Worm (Caenorhabditis elegans) whole organism, late embryonic: ENCODE results near the gene sec-31.
"Not testable (repeated sequence)": the region's sequence is repeated elsewhere in the genome, so short reads cannot be mapped to it uniquely, and the experiment has no call there.

Experiments
- C08G9.2 ChIP-seq: sonication (generic microtip); optimal IDR thresholded peaks from 2 replicates; lab custom pipeline; 2016; ENCODE audit warnings: mild to moderate bottlenecking, missing genetic modification characterization, moderate library complexity, missing compliant biosample characterization
- T23F11.4 ChIP-seq: fragments of 200-800 bp; sonication (Bioruptor generic); optimal IDR thresholded peaks from 2 replicates; lab custom pipeline; 2018; ENCODE audit warnings: mild to moderate bottlenecking, missing genetic modification characterization, missing compliant biosample characterization
- Y22D7AL.16 ChIP-seq: sonication (generic microtip); optimal IDR thresholded peaks from 2 replicates; lab custom pipeline; 2016; ENCODE audit warnings: missing genetic modification characterization, missing compliant biosample characterization
- ama-1 ChIP-seq: fragments of 150-350 bp; optimal IDR thresholded peaks from 2 replicates; lab custom pipeline; 2014
- ceh-14 ChIP-seq: sonication (generic microtip); optimal IDR thresholded peaks from 2 replicates; lab custom pipeline; 2016; ENCODE audit warnings: missing genotype, missing genetic modification characterization, missing compliant biosample characterization
- ceh-2 ChIP-seq: sonication (generic microtip); optimal IDR thresholded peaks from 2 replicates; lab custom pipeline; 2016; ENCODE audit warnings: missing genotype, missing genetic modification characterization, missing compliant biosample characterization
- ceh-22 ChIP-seq: sonication (generic microtip); optimal IDR thresholded peaks from 2 replicates; lab custom pipeline; 2017; ENCODE audit warnings: missing biosample characterization, missing genetic modification characterization
- ceh-30 ChIP-seq: fragments of 150-350 bp; optimal IDR thresholded peaks from 2 replicates; lab custom pipeline; 2014; ENCODE audit warnings: missing biosample characterization, missing genetic modification characterization
- ceh-31 ChIP-seq: sonication (generic microtip); optimal IDR thresholded peaks from 2 replicates; lab custom pipeline; 2016; ENCODE audit warnings: missing genetic modification characterization, missing compliant biosample characterization
- ceh-45 ChIP-seq: fragments of 200-800 bp; sonication (Bioruptor generic); IDR thresholded peaks from 2 replicates; pipeline ENCODE4 v1.3.6; 2022; ENCODE audit warnings: missing genetic modification reagents, missing genetic modification characterization, missing compliant biosample characterization
- ceh-48 ChIP-seq: sonication (generic microtip); optimal IDR thresholded peaks from 2 replicates; lab custom pipeline; 2016; ENCODE audit warnings: missing genetic modification characterization, inconsistent platforms, missing compliant biosample characterization
- ceh-6 ChIP-seq: fragments of 200-800 bp; sonication (Bioruptor generic); optimal IDR thresholded peaks from 2 replicates; lab custom pipeline; 2018; ENCODE audit warnings: mild to moderate bottlenecking, missing genetic modification characterization, missing compliant biosample characterization
- ceh-9 ChIP-seq: sonication (generic microtip); optimal IDR thresholded peaks from 2 replicates; lab custom pipeline; 2016; ENCODE audit warnings: mild to moderate bottlenecking, missing genetic modification characterization, inconsistent platforms, missing compliant biosample characterization
- che-1 ChIP-seq: sonication (generic microtip); optimal IDR thresholded peaks from 2 replicates; lab custom pipeline; 2016; ENCODE audit warnings: mild to moderate bottlenecking, missing genetic modification characterization, missing compliant biosample characterization
- dmd-4 ChIP-seq: sonication (generic microtip); optimal IDR thresholded peaks from 2 replicates; lab custom pipeline; 2016; ENCODE audit warnings: borderline replicate concordance, missing genetic modification characterization, missing compliant biosample characterization
- hlh-13 ChIP-seq: fragments of 200-800 bp; sonication (Bioruptor generic); optimal IDR thresholded peaks from 2 replicates; lab custom pipeline; 2018; ENCODE audit warnings: mild to moderate bottlenecking, missing genetic modification characterization, missing compliant biosample characterization
- hlh-30 ChIP-seq: sonication (generic microtip); optimal IDR thresholded peaks from 2 replicates; lab custom pipeline; 2017; ENCODE audit warnings: antibody characterized with exemption, missing genetic modification characterization, missing compliant biosample characterization; ENCODE audit not compliant: insufficient read depth
- hlh-6 ChIP-seq: sonication (generic microtip); optimal IDR thresholded peaks from 2 replicates; lab custom pipeline; 2016; ENCODE audit warnings: missing genotype, missing genetic modification characterization, missing compliant biosample characterization
- hlh-8 ChIP-seq: sonication (generic microtip); optimal IDR thresholded peaks from 2 replicates; lab custom pipeline; 2016; ENCODE audit warnings: missing genotype, missing genetic modification characterization, missing compliant biosample characterization
- lim-6 ChIP-seq: sonication (generic microtip); optimal IDR thresholded peaks from 2 replicates; lab custom pipeline; 2016; ENCODE audit warnings: missing genetic modification characterization, missing compliant biosample characterization
- lin-11 ChIP-seq: fragments of 200-800 bp; sonication (Bioruptor generic); optimal IDR thresholded peaks from 2 replicates; lab custom pipeline; 2018; ENCODE audit warnings: mild to moderate bottlenecking, missing genetic modification characterization, missing compliant biosample characterization
- madf-2 ChIP-seq: sonication (generic microtip); optimal IDR thresholded peaks from 2 replicates; lab custom pipeline; 2017; ENCODE audit warnings: missing genetic modification characterization, missing compliant biosample characterization
- mec-3 ChIP-seq: sonication (generic microtip); optimal IDR thresholded peaks from 2 replicates; lab custom pipeline; 2016; ENCODE audit warnings: borderline replicate concordance, missing genetic modification characterization, missing compliant biosample characterization
- nfya-1 ChIP-seq: sonication (generic microtip); optimal IDR thresholded peaks from 2 replicates; lab custom pipeline; 2017; ENCODE audit warnings: missing genetic modification characterization, mild to moderate bottlenecking, missing compliant biosample characterization, antibody characterized with exemption, moderate library complexity
- nhr-11 ChIP-seq: fragments of 150-350 bp; optimal IDR thresholded peaks from 2 replicates; lab custom pipeline; 2014; ENCODE audit warnings: missing biosample characterization, missing genetic modification characterization
- nhr-232 ChIP-seq: sonication (generic microtip); optimal IDR thresholded peaks from 2 replicates; lab custom pipeline; 2016; ENCODE audit warnings: missing genetic modification characterization, missing compliant biosample characterization
- pax-1 ChIP-seq: fragments of 150-350 bp; optimal IDR thresholded peaks from 2 replicates; lab custom pipeline; 2014; ENCODE audit warnings: missing biosample characterization, missing genetic modification characterization
- pros-1 ChIP-seq: fragments of 150-350 bp; optimal IDR thresholded peaks from 2 replicates; lab custom pipeline; 2014; ENCODE audit warnings: missing biosample characterization, missing genetic modification reagents, missing genetic modification characterization
- ref-2 ChIP-seq: sonication (generic microtip); optimal IDR thresholded peaks from 2 replicates; lab custom pipeline; 2016; ENCODE audit warnings: missing genetic modification characterization, missing compliant biosample characterization
- sox-2 ChIP-seq: fragments of 200-800 bp; sonication (Bioruptor generic); IDR thresholded peaks from 2 replicates; pipeline ENCODE4 v1.3.6; 2022; ENCODE audit warnings: missing genetic modification reagents, missing genetic modification characterization, missing compliant biosample characterization
- unc-42 ChIP-seq: sonication (generic microtip); optimal IDR thresholded peaks from 2 replicates; lab custom pipeline; 2016; ENCODE audit warnings: missing genotype, missing genetic modification characterization, missing compliant biosample characterization
- unc-86 ChIP-seq: sonication (generic microtip); optimal IDR thresholded peaks from 2 replicates; lab custom pipeline; 2016; ENCODE audit warnings: missing genetic modification characterization, missing compliant biosample characterization
- zip-5 ChIP-seq: sonication (generic microtip); optimal IDR thresholded peaks from 2 replicates; lab custom pipeline; 2016; ENCODE audit warnings: missing genetic modification characterization, missing compliant biosample characterization

Gene sec-31

DNA sequence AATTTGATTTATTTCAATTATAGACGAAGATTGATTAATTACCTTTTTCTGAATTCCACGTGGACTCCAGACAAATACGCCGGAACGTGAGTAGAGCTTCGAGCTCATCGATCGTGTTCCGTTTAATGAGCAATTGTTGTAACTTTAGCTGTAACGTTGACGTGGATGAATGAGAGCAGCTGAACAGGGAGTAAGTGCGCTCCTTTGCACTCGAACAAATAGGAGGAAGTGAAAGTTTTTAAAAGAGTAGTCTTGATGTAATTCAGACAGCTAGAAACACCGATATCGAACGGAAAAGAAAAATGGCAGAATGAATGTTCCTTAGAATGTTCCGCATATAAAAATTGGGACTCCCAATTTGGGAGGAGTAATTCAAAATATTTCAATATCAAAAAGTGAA is at the start of gene sec-31:
Gene sec-31 (minus strand): TSS at position 148 of the 400 bp plus-strand sequence.
- no peak for TF ChIP-seq ceh-22 (tag; lab: Kevin White, UChicago)
- no peak for TF ChIP-seq T23F11.4 (GFP tag; lab: Kevin White, UChicago)
- TF ChIP-seq, all 69 proteins: peak for 0

DNA sequence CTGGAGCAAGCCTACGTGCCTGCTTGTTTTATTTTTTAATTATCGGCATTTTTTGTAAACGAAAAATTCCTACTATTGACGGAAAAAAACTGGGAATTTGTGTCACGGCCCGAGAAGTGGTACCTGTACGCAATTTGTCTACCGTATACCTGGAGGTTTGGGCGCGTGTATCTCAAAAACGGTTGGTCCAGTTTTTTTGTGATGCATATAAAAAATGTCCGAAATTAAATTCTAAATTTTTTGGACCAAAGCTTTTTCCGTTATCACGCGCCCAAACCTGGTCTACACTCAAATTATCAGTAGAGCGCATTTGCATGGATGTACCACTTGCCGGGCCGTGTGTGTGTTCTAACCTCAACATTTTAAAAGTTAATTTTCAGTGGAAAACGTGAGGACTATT is 45.1 kb upstream of the sec-31 start, which contains the start of gene F22B3.5:
Gene F22B3.5 (minus strand): TSS at position 101 of the 400 bp plus-strand sequence.
- TF ChIP-seq zip-5 (tag; lab: Kevin White, UChicago); dmd-4; nhr-232: not testable (repeated sequence)

DNA sequence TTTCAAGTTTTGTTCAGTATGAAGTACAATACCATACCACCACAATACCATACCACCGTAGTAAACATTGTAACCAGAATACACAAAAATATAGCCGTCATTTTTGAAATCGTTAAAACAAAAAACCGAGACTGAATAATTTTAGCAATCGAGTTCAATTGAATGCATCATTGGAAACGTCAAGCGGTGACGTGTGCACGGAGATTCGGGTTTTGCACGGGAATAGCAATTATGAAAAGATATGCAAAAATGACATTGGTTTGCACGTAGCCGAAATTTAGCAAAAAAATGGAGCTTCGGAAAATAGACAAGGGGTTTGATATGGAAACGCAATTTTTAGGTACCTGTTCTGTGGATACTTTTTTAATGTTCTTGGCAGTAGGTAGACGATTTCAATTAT is 43.3 kb upstream of the sec-31 start, which contains the start of gene F22B3.10:
Gene F22B3.10 (minus strand): TSS at position 101 of the 400 bp plus-strand sequence.
- TF ChIP-seq pros-1 (tag; lab: Kevin White, UChicago) (no peak), lim-6 (no peak), unc-42 (no peak), ama-1 (lab: Kevin White, UChicago) (no peak), che-1 (no peak), hlh-30 (tag; lab: Kevin White, UChicago) (no peak), nfya-1 (no peak), nhr-11 (tag; lab: Kevin White, UChicago) (no peak), ceh-9 (tag; lab: Kevin White, UChicago) (no peak)
- TF ChIP-seq, all 69 proteins: peak for 0

DNA sequence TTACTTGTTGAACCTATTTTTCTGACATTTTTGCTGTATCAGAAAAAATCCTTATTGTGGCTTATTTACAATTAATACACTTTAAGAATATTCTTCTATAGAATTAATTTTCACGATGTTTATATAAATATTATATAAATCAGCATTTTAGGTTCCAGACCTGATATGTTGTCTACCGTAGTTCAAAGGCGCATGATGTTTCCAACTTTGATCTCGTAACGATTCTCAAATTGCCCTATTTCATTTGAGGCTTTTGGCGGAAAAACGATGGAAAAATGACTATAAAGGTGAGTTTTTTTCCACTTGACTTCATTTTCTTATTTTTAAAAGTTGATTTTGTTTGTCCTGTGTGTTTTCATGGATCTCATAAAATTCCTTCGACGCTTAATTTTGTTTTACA is 38.5 kb upstream of the sec-31 start, which contains the start of gene gfat-2:
Gene gfat-2 (plus strand): TSS at position 145 of the 400 bp plus-strand sequence.
- TF ChIP-seq ceh-14 (no peak), ceh-31 (tag; lab: Kevin White, UChicago) (no peak), madf-2 (tag; lab: Kevin White, UChicago) (no peak), lin-11 (tag; lab: Kevin White, UChicago) (no peak), pax-1 (no peak), Y22D7AL.16 (no peak), ceh-22 (tag; lab: Kevin White, UChicago) (no peak), ceh-6 (GFP tag; lab: Kevin White, UChicago) (no peak), mec-3 (tag; lab: Kevin White, UChicago) (no peak), nfya-1 (no peak), hlh-30 (tag; lab: Kevin White, UChicago) (no peak), hlh-8 (tag; lab: Kevin White, UChicago) (no peak)

DNA sequence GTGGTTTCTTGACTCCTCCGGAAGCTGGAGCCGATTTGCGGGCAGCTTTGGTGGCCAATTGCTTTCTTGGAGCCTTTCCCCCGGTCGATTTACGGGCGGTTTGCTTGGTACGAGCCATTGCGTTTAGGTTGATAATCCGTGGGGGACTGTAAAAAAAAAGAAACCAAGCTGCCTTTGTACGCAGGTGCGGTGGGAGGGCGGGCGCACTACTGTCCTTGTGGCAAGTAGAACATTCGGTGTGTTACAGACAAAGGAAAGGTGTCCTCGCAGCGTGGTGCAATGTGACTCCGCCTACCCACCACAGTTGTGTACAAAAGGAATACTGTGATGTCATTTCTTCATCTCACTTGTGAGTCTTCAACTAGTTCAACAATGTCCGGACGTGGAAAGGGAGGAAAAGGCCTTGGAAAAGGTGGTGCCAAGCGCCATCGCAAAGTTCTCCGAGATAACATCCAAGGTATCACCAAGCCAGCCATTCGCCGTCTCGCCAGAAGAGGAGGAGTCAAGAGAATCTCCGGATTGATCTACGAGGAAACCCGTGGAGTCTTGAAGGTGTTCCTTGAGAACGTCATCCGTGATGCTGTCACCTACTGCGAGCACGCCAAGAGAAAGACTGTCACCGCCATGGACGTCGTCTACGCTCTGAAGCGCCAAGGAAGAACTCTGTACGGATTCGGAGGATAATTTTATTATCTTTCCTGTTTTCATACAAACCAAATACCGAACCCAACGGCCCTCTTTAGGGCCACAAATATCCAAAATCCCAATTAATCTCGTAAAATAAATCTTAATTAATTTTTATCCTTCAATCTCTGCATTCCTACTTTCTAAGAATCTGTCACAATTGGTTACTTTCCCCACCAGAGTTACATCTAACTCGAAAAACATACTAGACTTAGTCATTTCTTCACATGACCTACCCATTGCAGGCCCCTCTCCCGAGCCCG is 35.4 kb upstream of the sec-31 start, which contains the start of the genes his-63 and his-64:
Gene his-63 (minus strand): TSS at position 118 of the 947 bp plus-strand sequence.
Gene his-64 (plus strand): TSS at position 373 of the 947 bp plus-strand sequence.
- peak; percentile 36 for TF ChIP-seq sox-2
- TF ChIP-seq ref-2 (tag; lab: Kevin White, UChicago), result peak; percentile 3
- TF ChIP-seq, all 69 proteins: peak for 2; not testable (repeated sequence) for 67

DNA sequence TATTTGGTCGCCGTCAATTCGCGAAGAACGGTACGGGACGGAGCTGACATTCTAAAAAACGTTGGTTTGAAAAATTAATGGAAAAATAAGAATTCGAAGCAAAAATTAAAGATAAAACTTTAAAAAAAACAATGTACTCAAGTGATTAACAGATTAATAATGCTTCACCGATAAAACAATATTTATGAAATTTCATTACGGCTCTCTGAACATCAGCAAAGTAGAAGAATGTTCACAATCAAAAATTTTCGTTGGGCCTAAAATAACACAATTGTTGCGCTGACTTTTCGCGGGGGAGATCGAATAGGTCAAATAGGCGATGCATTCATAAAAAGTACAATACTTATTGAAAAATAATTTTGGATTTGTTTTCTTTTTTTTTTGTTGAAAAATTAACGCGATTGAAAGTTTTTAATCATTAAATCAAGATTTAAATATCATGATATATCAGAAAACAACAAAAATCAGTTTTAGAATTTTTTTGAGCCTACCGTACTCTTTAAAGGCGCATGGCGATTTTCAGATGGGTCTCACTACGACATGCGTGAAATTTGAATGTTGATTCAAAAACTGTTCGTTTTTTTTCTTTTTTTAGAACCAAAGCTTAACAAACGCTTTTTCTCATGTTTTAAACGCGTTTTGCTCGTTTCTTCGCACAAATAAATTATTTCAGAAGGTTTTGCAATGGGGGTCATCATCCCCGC is 31.8 kb upstream of the sec-31 start, which contains the start of the genes memi-3 and cyp-31A2:
Gene memi-3 (minus strand): TSS at position 51 of the 704 bp plus-strand sequence.
Gene cyp-31A2 (plus strand): TSS at position 674 of the 704 bp plus-strand sequence.
- TF ChIP-seq madf-2 (tag; lab: Kevin White, UChicago), result no peak
- no peak for TF ChIP-seq ceh-6 (GFP tag; lab: Kevin White, UChicago)
- no peak for TF ChIP-seq mec-3 (tag; lab: Kevin White, UChicago)
- no peak for TF ChIP-seq unc-86 (tag; lab: Kevin White, UChicago)
- no peak for TF ChIP-seq ceh-2 (tag; lab: Kevin White, UChicago)
- no peak for TF ChIP-seq hlh-13 (GFP tag; lab: Kevin White, UChicago)
- no peak for TF ChIP-seq C08G9.2 (tag; lab: Kevin White, UChicago)
- no peak for TF ChIP-seq ceh-45 (GFP tag; lab: Robert Waterston, UW)
- no peak for TF ChIP-seq ceh-48 (tag; lab: Kevin White, UChicago)
- no peak for TF ChIP-seq ceh-30 (tag; lab: Kevin White, UChicago)
- no peak for TF ChIP-seq hlh-6 (tag; lab: Kevin White, UChicago)
